Fruit fly (Drosophila melanogaster) whole organism, pupa: ENCODE measurements around the gene CG6462.

Source experiments
- CG10348 ChIP-seq: fragments of 200-800 bp; sonication (Bioruptor generic); IDR thresholded peaks from 2 replicates; pipeline ENCODE4 v1.3.6; 2022; ENCODE audit warnings: missing biosample characterization, missing genetic modification characterization
- CG13204 ChIP-seq: fragments of 200-800 bp; sonication (Bioruptor generic); optimal IDR thresholded peaks from 2 replicates; lab custom pipeline; 2018; ENCODE audit warnings: missing biosample characterization, mild to moderate bottlenecking, missing genetic modification characterization, moderate library complexity
- CG14655 ChIP-seq: fragments of 200-800 bp; sonication (Bioruptor generic); optimal IDR thresholded peaks from 3 replicates; lab custom pipeline; 2017; ENCODE audit warnings: mild to moderate bottlenecking, missing biosample characterization, missing genetic modification reagents, missing genetic modification characterization
- CG15710 ChIP-seq: fragments of 200-800 bp; sonication (Bioruptor generic); optimal IDR thresholded peaks from 2 replicates; lab custom pipeline; 2018; ENCODE audit warnings: missing biosample characterization, mild to moderate bottlenecking, missing genetic modification characterization, moderate library complexity
- CG34367 ChIP-seq: fragments of 200-800 bp; sonication (Bioruptor generic); optimal IDR thresholded peaks from 2 replicates; lab custom pipeline; 2018; ENCODE audit warnings: missing biosample characterization, mild to moderate bottlenecking, missing genetic modification characterization
- CG8159 ChIP-seq: fragments of 200-800 bp; sonication (Bioruptor generic); optimal IDR thresholded peaks from 3 replicates; lab custom pipeline; 2018; ENCODE audit warnings: missing biosample characterization, mild to moderate bottlenecking, missing genetic modification characterization, moderate library complexity
- Ets98B ChIP-seq: fragments of 200-800 bp; sonication (Bioruptor generic); IDR thresholded peaks from 2 replicates; pipeline ENCODE4 v1.3.6; 2022; ENCODE audit warnings: missing biosample characterization, missing genetic modification characterization
- Pif1B ChIP-seq: fragments of 200-800 bp; sonication (Bioruptor generic); optimal IDR thresholded peaks from 3 replicates; lab custom pipeline; 2016; ENCODE audit warnings: missing biosample characterization, missing genetic modification characterization
- Snoo ChIP-seq: fragments of 200-800 bp; sonication (Bioruptor generic); optimal IDR thresholded peaks from 3 replicates; lab custom pipeline; 2017; ENCODE audit warnings: missing biosample characterization, mild to moderate bottlenecking, missing genetic modification characterization, inconsistent platforms
- fd96Ca ChIP-seq: fragments of 200-800 bp; sonication (Bioruptor generic); IDR thresholded peaks from 3 replicates; pipeline ENCODE4 v1.3.6; 2022; ENCODE audit warnings: missing biosample characterization, missing genetic modification characterization
- rn ChIP-seq: fragments of 200-800 bp; sonication (Bioruptor generic); IDR thresholded peaks from 2 replicates; pipeline ENCODE4 v1.3.6; 2022; ENCODE audit warnings: missing biosample characterization, missing genetic modification characterization

DNA sequence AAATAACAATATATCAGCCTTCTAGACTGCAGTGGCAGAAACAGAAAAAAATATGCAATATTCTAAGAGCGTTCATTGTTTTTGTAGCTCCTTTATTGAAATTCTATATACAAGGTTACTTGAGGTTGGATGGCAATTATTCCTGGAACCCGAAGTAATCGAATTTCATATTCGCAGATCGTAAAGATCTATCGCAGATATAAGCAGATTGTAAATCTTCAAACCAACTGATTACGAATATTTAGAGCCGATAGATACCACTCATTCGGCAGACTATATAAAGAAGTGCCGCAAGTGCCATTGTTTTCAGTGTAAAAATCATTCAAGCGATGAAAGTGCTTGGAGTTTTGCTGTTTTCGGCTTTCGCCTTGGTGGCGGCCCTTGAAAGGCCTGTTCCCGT, 15.1 kb downstream of the CG6462 start, which contains the start of gene Jon65Aii:
- TF ChIP-seq fd96Ca (no peak), Ets98B (GFP tag; lab: Robert Waterston, UW) (no peak), CG34367 (tag; lab: Kevin White, UChicago) (no peak), CG15710 (tag; lab: Kevin White, UChicago) (no peak), CG10348 (no peak), CG13204 (GFP tag; lab: Kevin White, UChicago) (no peak), CG8159 (no peak), Snoo (no peak), Pif1B (GFP tag; lab: Kevin White, UChicago) (no peak), CG14655 (GFP tag; lab: Kevin White, UChicago) (no peak), rn (GFP tag; lab: Robert Waterston, UW) (no peak)
